Fruit fly (Drosophila melanogaster): ENCODE data around the gene Ogg1.

The Ogg1 gene

DNA sequence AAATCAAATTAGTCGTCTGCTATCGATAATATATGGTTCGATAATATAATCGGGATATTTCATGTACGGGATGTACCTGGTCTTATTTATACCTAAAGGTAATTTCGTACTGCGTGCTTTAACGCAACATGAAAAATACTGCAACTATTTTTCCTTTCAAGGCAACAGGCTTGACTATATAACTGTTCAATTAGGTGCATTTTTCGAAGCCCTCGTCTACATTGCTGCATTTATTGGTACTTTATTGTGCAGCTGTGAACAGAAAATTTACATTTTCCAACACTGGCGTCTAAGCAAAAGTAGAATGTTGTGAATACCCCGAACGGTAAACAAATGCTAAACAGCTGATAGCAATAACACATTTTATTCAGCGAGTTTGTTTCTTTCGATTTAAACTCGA lies at the start of gene Ogg1, which contains the start of gene Ppt1:
Gene Ogg1, plus strand, starts transcription at position 325 of the 400 bp plus-strand sequence.
Gene Ppt1, minus strand, starts transcription at position 225 of the 400 bp plus-strand sequence.
- TF ChIP-seq Myc (optimal IDR thresholded peaks at IDR 0.05) (no peak), psq (optimal IDR thresholded peaks at IDR 0.05) (no peak), insv (optimal IDR thresholded peaks at IDR 0.05) (no peak), ttk (optimal IDR thresholded peaks at IDR 0.05) (no peak), h (optimal IDR thresholded peaks at IDR 0.05) (no peak), Sin3A (optimal IDR thresholded peaks at IDR 0.05) (no peak)

DNA sequence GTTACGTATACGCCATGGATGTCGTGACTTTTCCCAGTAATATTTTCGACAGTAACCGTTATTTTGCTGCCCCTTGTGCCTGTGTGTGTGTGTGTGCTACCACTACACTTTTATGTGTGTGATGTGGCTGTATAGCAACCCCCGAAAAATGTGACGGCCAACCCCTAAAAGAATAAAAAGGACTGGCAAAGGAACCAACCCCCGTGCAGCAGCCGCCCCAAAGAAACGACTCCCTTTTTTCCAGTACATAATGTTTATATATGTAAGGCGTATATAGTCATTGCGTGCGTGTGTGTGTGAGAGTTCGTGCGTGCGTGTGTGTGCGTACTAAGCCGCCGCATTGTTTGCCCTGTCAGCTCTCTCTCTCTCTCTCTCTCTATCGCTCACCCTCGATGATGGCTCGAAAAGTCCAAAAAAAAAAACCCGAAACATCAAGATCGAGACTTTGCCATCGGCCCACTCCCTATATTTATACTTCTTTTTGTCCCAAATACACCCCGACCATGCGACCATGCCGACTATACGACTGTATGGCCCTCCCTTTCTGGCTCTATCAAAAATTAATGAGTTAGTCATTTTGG lies 49.4 kb upstream of the Ogg1 start:
- no peak for TF ChIP-seq ttk (optimal IDR thresholded peaks at IDR 0.05)
- no peak for TF ChIP-seq Myc (optimal IDR thresholded peaks at IDR 0.05)
- no peak for TF ChIP-seq Sin3A (optimal IDR thresholded peaks at IDR 0.05)
- no peak for TF ChIP-seq h (optimal IDR thresholded peaks at IDR 0.05)
- no peak for TF ChIP-seq insv (optimal IDR thresholded peaks at IDR 0.05)
- no peak for TF ChIP-seq psq (optimal IDR thresholded peaks at IDR 0.05)

DNA sequence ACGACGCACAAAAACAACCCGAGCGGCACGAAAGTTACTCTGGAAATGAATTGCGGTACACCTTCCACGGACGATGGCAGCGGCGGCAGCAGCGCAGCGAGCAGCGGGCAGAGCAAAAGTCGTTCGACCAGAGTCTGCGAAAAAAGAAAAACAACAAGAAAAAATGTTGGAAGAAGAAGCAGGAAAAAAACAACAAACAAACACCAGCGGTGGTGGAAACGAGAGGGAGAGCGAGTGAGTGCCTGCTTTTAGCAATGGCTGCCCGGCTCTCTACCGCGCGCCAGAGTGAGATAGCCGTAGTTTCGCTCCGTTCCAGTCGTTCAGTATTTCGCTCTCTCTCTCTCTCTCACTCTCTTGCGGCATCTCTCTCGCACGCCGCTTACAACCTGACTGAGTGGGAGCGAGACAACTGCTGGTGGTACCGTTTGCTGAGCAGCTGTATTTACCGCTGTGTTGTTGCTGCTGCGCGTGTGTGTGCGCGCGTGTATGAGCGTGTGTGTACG lies 39.4 kb upstream of the Ogg1 start, which contains the start of gene oc:
Gene oc, minus strand, starts transcription at position 51 of the 503 bp plus-strand sequence.
- no peak for TF ChIP-seq ttk (optimal IDR thresholded peaks at IDR 0.05)
- TF ChIP-seq insv (optimal IDR thresholded peaks at IDR 0.05), result no peak
- no peak for TF ChIP-seq psq (optimal IDR thresholded peaks at IDR 0.05)
- no peak for TF ChIP-seq Sin3A (optimal IDR thresholded peaks at IDR 0.05)

DNA sequence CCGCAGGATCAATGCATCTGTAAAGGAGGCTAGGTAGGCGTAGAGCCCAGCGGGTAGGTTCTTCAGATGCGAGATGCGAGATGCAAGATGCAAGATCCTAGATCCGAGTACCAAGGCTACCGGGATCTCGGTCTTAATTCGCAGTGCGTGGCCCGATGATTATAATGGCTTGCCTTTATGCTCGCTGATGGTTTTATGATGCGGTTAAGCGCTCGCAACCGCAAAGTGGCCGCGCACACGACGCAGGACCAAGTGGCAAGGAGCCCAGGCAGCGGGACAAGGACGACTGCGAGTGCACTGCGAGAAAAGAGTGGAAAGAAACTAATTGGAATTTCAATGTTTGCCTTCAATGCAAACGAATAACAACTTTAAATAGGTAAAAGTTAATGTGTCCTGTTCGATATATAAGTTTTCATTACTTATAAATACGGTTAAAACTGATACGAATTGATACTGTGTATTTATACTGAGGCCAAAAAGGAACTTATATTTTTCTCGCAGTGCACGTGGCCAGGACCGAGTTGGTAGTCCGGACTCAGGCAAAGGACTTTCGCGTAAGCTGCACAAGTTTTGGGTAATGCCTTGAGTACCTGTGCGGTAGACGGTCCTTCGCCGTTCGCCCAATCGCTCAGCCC lies 36.1 kb upstream of the Ogg1 start:
- no peak for TF ChIP-seq ttk (optimal IDR thresholded peaks at IDR 0.05)
- no peak for TF ChIP-seq Myc (optimal IDR thresholded peaks at IDR 0.05)
- no peak for TF ChIP-seq insv (optimal IDR thresholded peaks at IDR 0.05)
- TF ChIP-seq Sin3A (optimal IDR thresholded peaks at IDR 0.05), result no peak
- TF ChIP-seq h (optimal IDR thresholded peaks at IDR 0.05), result no peak
- no peak for TF ChIP-seq psq (optimal IDR thresholded peaks at IDR 0.05)

DNA sequence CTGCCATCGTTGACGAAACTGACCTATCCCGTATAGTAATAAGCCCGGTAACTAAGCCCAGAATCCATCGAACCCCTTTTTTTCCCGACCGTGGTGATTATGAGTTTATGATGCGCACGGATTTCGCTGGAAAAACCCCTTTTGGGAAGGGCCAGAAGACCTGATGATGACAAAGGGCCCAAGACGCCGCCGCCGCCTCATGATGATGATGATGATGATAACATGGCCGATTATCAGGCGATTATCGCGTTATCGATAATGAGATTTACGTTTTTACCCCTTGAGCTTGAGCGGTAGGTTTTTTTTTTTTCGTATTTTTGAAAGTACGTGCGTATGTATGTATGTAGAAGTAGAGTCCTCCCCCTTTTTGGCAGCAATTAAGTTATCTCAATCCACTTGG lies 34.9 kb upstream of the Ogg1 start:
- TF ChIP-seq Sin3A (optimal IDR thresholded peaks at IDR 0.05), result no peak
- no peak for TF ChIP-seq h (optimal IDR thresholded peaks at IDR 0.05)
- TF ChIP-seq Myc (optimal IDR thresholded peaks at IDR 0.05), result no peak
- no peak for TF ChIP-seq psq (optimal IDR thresholded peaks at IDR 0.05)
- no peak for TF ChIP-seq ttk (optimal IDR thresholded peaks at IDR 0.05)
- TF ChIP-seq insv (optimal IDR thresholded peaks at IDR 0.05), result no peak

DNA sequence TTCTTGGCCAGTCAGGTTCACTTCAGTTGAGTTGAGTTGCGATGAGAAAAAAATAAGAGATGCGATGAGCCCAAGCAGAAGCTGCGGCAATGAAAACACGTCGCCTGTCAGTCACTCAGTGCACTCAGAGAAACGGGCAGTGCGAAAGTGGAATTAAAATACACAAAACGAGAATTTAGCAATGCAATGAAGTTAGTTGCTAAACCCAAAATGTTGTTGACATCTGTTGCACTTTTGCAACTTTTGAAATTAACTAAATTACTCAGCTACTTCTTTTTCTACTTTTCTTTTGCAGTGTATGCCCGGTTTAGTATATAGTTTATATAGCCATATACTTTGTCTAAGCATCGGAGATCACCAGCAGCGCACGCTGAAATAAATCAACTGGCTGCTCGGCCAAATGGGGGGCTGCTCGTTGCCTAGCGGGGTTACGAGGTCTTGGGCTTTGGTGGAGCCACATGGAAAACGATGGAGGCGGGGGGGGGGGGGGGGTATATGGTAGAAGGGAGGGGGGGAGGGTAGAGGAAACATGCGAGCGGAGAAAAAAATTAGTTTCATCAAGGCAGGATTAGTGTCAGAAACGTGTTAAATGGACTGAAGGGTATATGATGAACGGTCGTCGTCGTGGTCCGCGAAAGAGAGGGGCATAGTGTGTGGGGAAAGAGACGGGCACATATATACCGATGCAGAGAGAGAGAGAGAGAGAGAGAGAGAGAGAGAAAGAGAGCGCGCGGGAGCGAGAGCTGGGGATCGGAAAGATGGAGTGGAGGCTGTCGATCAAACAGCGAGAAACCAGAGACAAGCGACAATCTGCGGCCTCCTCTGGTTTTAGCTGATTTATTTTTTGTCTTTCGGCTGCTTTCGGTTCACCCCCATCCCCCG lies 33.3 kb upstream of the Ogg1 start:
- TF ChIP-seq ttk (optimal IDR thresholded peaks at IDR 0.05) (no peak), insv (optimal IDR thresholded peaks at IDR 0.05) (no peak), Sin3A (optimal IDR thresholded peaks at IDR 0.05) (no peak), psq (optimal IDR thresholded peaks at IDR 0.05) (no peak), h (optimal IDR thresholded peaks at IDR 0.05) (no peak), Myc (optimal IDR thresholded peaks at IDR 0.05) (no peak)

DNA sequence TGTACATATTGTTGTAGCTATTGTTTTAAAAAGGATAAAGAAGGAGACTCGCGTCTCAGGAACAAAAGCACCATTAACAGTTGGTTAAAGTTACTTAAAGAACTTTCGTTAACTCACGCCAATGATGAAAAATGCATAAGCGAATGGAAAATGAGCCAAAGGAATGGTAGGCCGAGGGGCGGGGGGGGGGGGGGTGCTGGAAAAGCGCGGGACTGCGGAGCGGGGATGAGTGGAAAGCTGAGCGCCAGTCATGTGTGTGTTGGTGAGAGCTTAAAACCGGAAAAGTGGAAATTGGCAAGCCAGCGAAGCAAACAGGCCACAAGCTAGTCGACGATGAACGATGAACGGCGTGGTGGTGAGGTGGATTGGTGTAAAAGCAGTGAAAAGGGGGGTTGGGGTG lies 32.1 kb upstream of the Ogg1 start:
- no peak for TF ChIP-seq ttk (optimal IDR thresholded peaks at IDR 0.05)

DNA sequence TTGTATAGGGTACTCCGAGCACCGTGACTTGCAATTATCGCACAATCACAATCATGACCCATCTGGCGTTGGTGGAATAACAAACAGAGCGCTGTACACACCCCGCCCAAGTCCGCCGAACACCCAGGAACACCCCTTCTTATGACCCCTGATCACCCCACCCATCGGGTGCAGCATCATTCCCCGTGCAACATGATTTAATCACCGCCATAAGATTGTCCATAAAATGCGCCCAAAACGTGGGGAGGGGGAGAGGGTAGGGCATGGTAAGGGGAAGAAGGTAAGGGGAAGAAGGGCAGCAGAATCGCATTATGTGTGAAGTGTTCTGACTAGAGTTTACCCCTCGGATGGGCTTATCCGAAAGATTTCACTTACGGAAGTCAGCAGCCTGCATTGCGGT lies 29.8 kb upstream of the Ogg1 start:
- TF ChIP-seq h (optimal IDR thresholded peaks at IDR 0.05) (no peak), psq (optimal IDR thresholded peaks at IDR 0.05) (no peak), Myc (optimal IDR thresholded peaks at IDR 0.05) (no peak), Sin3A (optimal IDR thresholded peaks at IDR 0.05) (no peak), ttk (optimal IDR thresholded peaks at IDR 0.05) (no peak), insv (optimal IDR thresholded peaks at IDR 0.05) (no peak)

DNA sequence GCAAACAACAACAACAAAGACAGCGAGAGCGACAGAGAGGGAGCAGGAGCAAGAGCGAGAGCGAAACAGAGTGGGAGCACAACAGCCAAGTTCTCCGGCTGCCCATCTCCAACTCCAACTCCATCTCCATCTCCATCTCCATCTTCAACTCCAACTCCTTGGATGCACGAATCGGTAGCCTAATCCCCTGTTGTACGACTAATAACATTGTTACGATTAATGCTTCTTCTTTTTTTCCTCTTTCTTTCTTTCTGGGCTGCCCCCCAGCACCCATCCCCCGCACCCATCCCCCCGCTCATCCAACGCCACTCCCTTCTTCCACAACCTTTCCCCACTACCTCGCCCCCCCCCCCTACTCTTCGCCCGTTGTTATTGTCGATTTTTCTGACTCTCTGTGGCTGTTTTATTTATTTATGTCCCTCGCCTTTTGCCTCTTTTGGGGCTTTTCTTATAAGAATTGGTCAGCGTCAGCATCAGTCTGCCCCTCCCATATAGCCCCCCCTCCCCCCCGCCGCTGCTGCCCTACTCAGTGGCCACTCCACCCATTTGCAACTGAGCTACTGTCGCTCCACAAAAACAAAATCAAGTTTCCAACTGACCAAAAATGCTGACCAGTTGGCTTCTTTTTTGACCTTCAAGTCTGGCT lies 28.8 kb upstream of the Ogg1 start:
- TF ChIP-seq ttk (optimal IDR thresholded peaks at IDR 0.05), result no peak

DNA sequence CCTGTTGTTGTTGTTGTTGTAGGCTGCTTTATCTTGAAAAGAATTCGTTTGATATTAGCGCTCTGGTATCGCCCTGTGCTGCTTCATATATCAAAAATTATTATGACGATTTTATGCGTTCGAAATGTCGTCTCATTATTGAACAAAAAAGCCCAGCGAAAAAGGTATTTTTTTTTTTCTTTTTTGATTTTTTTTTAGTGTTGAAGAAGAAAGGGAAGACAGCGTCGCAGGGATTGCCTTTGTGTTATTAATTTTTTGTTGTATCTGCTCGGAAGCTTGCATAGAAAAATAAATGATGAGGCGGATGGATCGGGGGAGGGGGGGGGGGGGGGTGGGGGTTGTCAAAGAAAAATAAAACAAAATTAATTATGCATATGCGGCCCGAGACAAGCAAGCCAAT lies 27.9 kb upstream of the Ogg1 start:
- TF ChIP-seq Myc (optimal IDR thresholded peaks at IDR 0.05), result no peak
- TF ChIP-seq h (optimal IDR thresholded peaks at IDR 0.05), result no peak
- TF ChIP-seq Sin3A (optimal IDR thresholded peaks at IDR 0.05), result no peak
- no peak for TF ChIP-seq insv (optimal IDR thresholded peaks at IDR 0.05)
- TF ChIP-seq ttk (optimal IDR thresholded peaks at IDR 0.05), result no peak
- TF ChIP-seq psq (optimal IDR thresholded peaks at IDR 0.05), result no peak

DNA sequence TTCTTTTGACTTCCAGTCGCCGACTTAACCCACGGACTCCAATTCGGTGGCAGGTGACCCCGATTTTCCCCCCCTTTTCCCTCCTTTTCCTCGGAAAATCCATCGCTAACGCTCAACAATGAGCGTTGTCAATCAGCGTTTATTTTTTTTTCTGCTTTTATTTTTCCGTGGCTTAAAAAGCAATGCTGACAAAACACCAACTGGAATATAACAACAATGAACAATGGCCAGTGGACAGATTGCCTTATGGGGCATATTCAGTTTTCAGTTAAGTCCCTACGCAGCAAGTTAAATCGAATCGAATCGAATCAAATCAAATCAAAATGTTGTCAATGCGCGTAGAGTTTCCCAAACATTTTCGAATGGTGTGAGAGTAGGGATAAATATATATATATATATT lies 26.3 kb upstream of the Ogg1 start:
- no peak for TF ChIP-seq psq (optimal IDR thresholded peaks at IDR 0.05)
- no peak for TF ChIP-seq insv (optimal IDR thresholded peaks at IDR 0.05)
- no peak for TF ChIP-seq h (optimal IDR thresholded peaks at IDR 0.05)
- no peak for TF ChIP-seq ttk (optimal IDR thresholded peaks at IDR 0.05)
- TF ChIP-seq Myc (optimal IDR thresholded peaks at IDR 0.05), result no peak
- no peak for TF ChIP-seq Sin3A (optimal IDR thresholded peaks at IDR 0.05)

Measured in Kc167 (cell line).